Worm (Caenorhabditis elegans) whole organism, early embryonic: Measurements from ENCODE around the gene tbc-3.

Experiments used
- F13C5.2 ChIP-seq: sonication (generic microtip); optimal IDR thresholded peaks from 2 replicates; lab custom pipeline; 2017; ENCODE audit warnings: mild to moderate bottlenecking, missing genetic modification characterization, inconsistent platforms, missing compliant biosample characterization
- aly-1 ChIP-seq: sonication (generic microtip); optimal IDR thresholded peaks from 2 replicates; lab custom pipeline; 2016; ENCODE audit warnings: missing genetic modification characterization, missing compliant biosample characterization
- ama-1 ChIP-seq: fragments of 150-350 bp; optimal IDR thresholded peaks from 2 replicates; lab custom pipeline; 2014
- ceh-13 ChIP-seq: fragments of 200-800 bp; sonication (Bioruptor generic); optimal IDR thresholded peaks from 2 replicates; lab custom pipeline; 2018; ENCODE audit warnings: mild to moderate bottlenecking, missing genetic modification characterization, missing compliant biosample characterization
- ceh-36 ChIP-seq: sonication (generic microtip); optimal IDR thresholded peaks from 2 replicates; lab custom pipeline; 2016; ENCODE audit warnings: missing genetic modification characterization, inconsistent platforms, missing compliant biosample characterization
- flt-1 ChIP-seq: fragments of 200-800 bp; sonication (Bioruptor generic); IDR thresholded peaks from 2 replicates; pipeline ENCODE4 v1.3.6; 2022; ENCODE audit warnings: missing genetic modification characterization, missing compliant biosample characterization
- hmbx-1 ChIP-seq: sonication (generic microtip); optimal IDR thresholded peaks from 2 replicates; lab custom pipeline; 2016; ENCODE audit warnings: mild to moderate bottlenecking, missing genetic modification characterization, missing compliant biosample characterization
- hnd-1 ChIP-seq: sonication (generic microtip); optimal IDR thresholded peaks from 2 replicates; lab custom pipeline; 2016; ENCODE audit warnings: missing genetic modification characterization, missing compliant biosample characterization
- scrt-1 ChIP-seq: fragments of 200-800 bp; sonication (Bioruptor generic); IDR thresholded peaks from 2 replicates; pipeline ENCODE4 v1.3.6; 2022; ENCODE audit warnings: missing genetic modification characterization, missing compliant biosample characterization
- tbx-37 ChIP-seq: fragments of 200-800 bp; sonication (Bioruptor generic); conservative IDR thresholded peaks from 2 replicates; pipeline ENCODE4 v1.3.6; 2022; ENCODE audit warnings: missing genetic modification reagents, missing genetic modification characterization, missing compliant biosample characterization
- tra-4 ChIP-seq: sonication (generic microtip); optimal IDR thresholded peaks from 2 replicates; lab custom pipeline; 2017; ENCODE audit warnings: missing genetic modification characterization, missing compliant biosample characterization

- TF ChIP-seq tra-4 (tag; lab: Kevin White, UChicago) (no peak), ama-1 (no peak), F13C5.2 (tag; lab: Kevin White, UChicago) (no peak), flt-1 (GFP tag; lab: Robert Waterston, UW) (no peak), aly-1 (tag; lab: Kevin White, UChicago) (no peak), scrt-1 (GFP tag; lab: Robert Waterston, UW) (no peak), tbx-37 (GFP tag; lab: Robert Waterston, UW) (no peak), hmbx-1 (tag; lab: Kevin White, UChicago) (no peak), ceh-13 (GFP tag; lab: Kevin White, UChicago) (no peak), ceh-36 (tag; lab: Kevin White, UChicago) (no peak), hnd-1 (tag; lab: Kevin White, UChicago) (no peak)
Observed at ce11 chrIV:9924419-9924818, 25.6 kb downstream of the tbc-3 start.
